Worm (Caenorhabditis elegans): Measurements from ENCODE around the gene oac-52.
A peak's percentile ranks its signal among the peaks of the same experiment; 100 is the strongest.

The oac-52 gene

ce11 chrIV:4346512-4346911 is at the start of gene oac-52:
Gene oac-52 (minus strand): TSS chrIV:4346612.
- no peak for TF ChIP-seq ama-1 (optimal IDR thresholded peaks at IDR 0.05)
- no peak for TF ChIP-seq dsc-1 (tag; optimal IDR thresholded peaks at IDR 0.05)
- TF ChIP-seq tbx-2 (tag; optimal IDR thresholded peaks at IDR 0.05), result no peak
- TF ChIP-seq snpc-4 (tag; optimal IDR thresholded peaks at IDR 0.05), result no peak
- no peak for TF ChIP-seq alr-1 (tag; optimal IDR thresholded peaks at IDR 0.05; ENCODE audit: borderline replicate concordance)
- TF ChIP-seq dpl-1 (GFP tag; optimal IDR thresholded peaks at IDR 0.05), result no peak
- TF ChIP-seq egl-13 (tag; optimal IDR thresholded peaks at IDR 0.05), result no peak
- no peak for TF ChIP-seq ceh-63 (GFP tag; optimal IDR thresholded peaks at IDR 0.05)
- no peak for TF ChIP-seq mab-9 (GFP tag; IDR thresholded peaks at IDR 0.05)
- TF ChIP-seq C34B4.2 (tag; optimal IDR thresholded peaks at IDR 0.05), result no peak

- TF ChIP-seq nhr-47 (tag; optimal IDR thresholded peaks at IDR 0.05) (no peak), fkh-4 (tag; optimal IDR thresholded peaks at IDR 0.05; ENCODE audit: borderline replicate concordance) (no peak), hlh-17 (GFP tag; optimal IDR thresholded peaks at IDR 0.05; ENCODE audit: borderline replicate concordance) (no peak), F16B12.6 (tag; optimal IDR thresholded peaks at IDR 0.05) (no peak), nhr-77 (tag; optimal IDR thresholded peaks at IDR 0.05) (no peak), ztf-4 (tag; optimal IDR thresholded peaks at IDR 0.05) (no peak), fos-1 (tag; optimal IDR thresholded peaks at IDR 0.05) (no peak)
Measured at ce11 chrIV:4395555-4395954, 49.1 kb upstream of the oac-52 start.

- TF ChIP-seq grh-1 (GFP tag; IDR thresholded peaks at IDR 0.05) (no peak), unc-86 (tag; optimal IDR thresholded peaks at IDR 0.05) (no peak), snu-23 (GFP tag; optimal IDR thresholded peaks at IDR 0.05) (no peak), ceh-82 (tag; optimal IDR thresholded peaks at IDR 0.05) (no peak), F16B12.6 (tag; optimal IDR thresholded peaks at IDR 0.05) (no peak), ceh-90 (tag; optimal IDR thresholded peaks at IDR 0.05) (no peak), efl-1 (optimal IDR thresholded peaks at IDR 0.05) (no peak), efl-1 (GFP tag; optimal IDR thresholded peaks at IDR 0.05 in 1 of 2) (no peak), sup-37 (GFP tag; optimal IDR thresholded peaks at IDR 0.05) (no peak), dsc-1 (tag; optimal IDR thresholded peaks at IDR 0.05) (no peak), nhr-84 (tag; optimal IDR thresholded peaks at IDR 0.05) (no peak), nhr-90 (tag; optimal IDR thresholded peaks at IDR 0.05; ENCODE audit: poor library complexity) (no peak)
Measured at ce11 chrIV:4393942-4394460, 47.6 kb upstream of the oac-52 start, which contains the start of gene ell-1. Gene ell-1 (plus strand): TSS chrIV:4394410.

- TF ChIP-seq skn-1 (tag; optimal IDR thresholded peaks at IDR 0.05), result no peak
- TF ChIP-seq hlh-17 (GFP tag; optimal IDR thresholded peaks at IDR 0.05; ENCODE audit: borderline replicate concordance), result no peak
Measured at ce11 chrIV:4393488-4393887, 47.1 kb upstream of the oac-52 start.

- TF ChIP-seq ceh-8 (GFP tag; optimal IDR thresholded peaks at IDR 0.05), result peak; percentile 81
- TF ChIP-seq lin-13 (GFP tag; optimal IDR thresholded peaks at IDR 0.05), result peak; percentile 78
- peak; percentile 92 for TF ChIP-seq mab-9 (GFP tag; IDR thresholded peaks at IDR 0.05)
- TF ChIP-seq zip-4 (GFP tag; optimal IDR thresholded peaks at IDR 0.05), result peak; percentile 88
- no peak for TF ChIP-seq hlh-17 (GFP tag; optimal IDR thresholded peaks at IDR 0.05; ENCODE audit: borderline replicate concordance)
- TF ChIP-seq ets-5 (GFP tag; IDR thresholded peaks at IDR 0.05), result no peak
- TF ChIP-seq fos-1 (tag; optimal IDR thresholded peaks at IDR 0.05), result peak; percentile 75
- no peak for TF ChIP-seq nhr-28 (tag; optimal IDR thresholded peaks at IDR 0.05)
- no peak for TF ChIP-seq nhr-76 (tag; optimal IDR thresholded peaks at IDR 0.05)
- peak; percentile 26 for TF ChIP-seq ceh-63 (GFP tag; optimal IDR thresholded peaks at IDR 0.05)
- peak; percentile 95 for TF ChIP-seq unc-86 (tag; optimal IDR thresholded peaks at IDR 0.05)
- peak; percentile 65 for TF ChIP-seq nhr-11 (tag; optimal IDR thresholded peaks at IDR 0.05)
- peak; percentile 89 for TF ChIP-seq ztf-4 (tag; optimal IDR thresholded peaks at IDR 0.05)
- no peak for TF ChIP-seq aha-1 (tag; optimal IDR thresholded peaks at IDR 0.05)
- peak; percentile 61 for TF ChIP-seq fkh-4 (tag; optimal IDR thresholded peaks at IDR 0.05; ENCODE audit: borderline replicate concordance)
- TF ChIP-seq fkh-10 (GFP tag; optimal IDR thresholded peaks at IDR 0.05), result peak; percentile 82
- TF ChIP-seq unc-62 (GFP tag; optimal IDR thresholded peaks at IDR 0.05), result no peak
- peak; percentile 66 for TF ChIP-seq nhr-237 (tag; optimal IDR thresholded peaks at IDR 0.05)
- no peak for TF ChIP-seq hlh-4 (tag; optimal IDR thresholded peaks at IDR 0.05)
- TF ChIP-seq alr-1 (tag; optimal IDR thresholded peaks at IDR 0.05; ENCODE audit: borderline replicate concordance), result no peak
- TF ChIP-seq nhr-85 (tag), result peak; percentile 98
- no peak for TF ChIP-seq mef-2 (tag; optimal IDR thresholded peaks at IDR 0.05)
- TF ChIP-seq rnt-1 (tag; optimal IDR thresholded peaks at IDR 0.05), result peak; percentile 97
- TF ChIP-seq ama-1 (optimal IDR thresholded peaks at IDR 0.05), result no peak
- TF ChIP-seq tbx-2 (tag; optimal IDR thresholded peaks at IDR 0.05), result peak; percentile 95
- peak; percentile 77 for TF ChIP-seq unc-130 (tag; optimal IDR thresholded peaks at IDR 0.05)
Measured at ce11 chrIV:4390438-4390894, 44.1 kb upstream of the oac-52 start, which contains the start of the genes rpl-7A and set-21. Gene rpl-7A (minus strand): TSS chrIV:4390590. Gene set-21 (plus strand): TSS chrIV:4390844.

All from whole organism, L1 larva.